Fruit fly (Drosophila melanogaster): ENCODE measurements around the gene mor.

The mor gene

dm6 chr3R:16005943-16006342 is 33.2 kb upstream of the mor start (continued):
- no peak for TF ChIP-seq Ada2b (GFP tag; IDR thresholded peaks at IDR 0.05)
- no peak for TF ChIP-seq Antp (GFP tag; optimal IDR thresholded peaks at IDR 0.05)
- TF ChIP-seq Fer2 (tag; optimal IDR thresholded peaks at IDR 0.05): no peak
- TF ChIP-seq hkb (optimal IDR thresholded peaks at IDR 0.05): no peak
- TF ChIP-seq hkb (GFP tag; IDR thresholded peaks at IDR 0.05): no peak
- TF ChIP-seq CG14050 (GFP tag; IDR thresholded peaks at IDR 0.05): no peak
- TF ChIP-seq CG11093 (GFP tag; IDR thresholded peaks at IDR 0.05): no peak
- TF ChIP-seq CG17359 (tag; optimal IDR thresholded peaks at IDR 0.05): peak; percentile 74
- no peak for TF ChIP-seq CG8478 (optimal IDR thresholded peaks at IDR 0.05)
- TF ChIP-seq YL-1 (GFP tag; optimal IDR thresholded peaks at IDR 0.05): no peak
- peak; percentile 36 for TF ChIP-seq CG4424 (GFP tag; optimal IDR thresholded peaks at IDR 0.05)
- no peak for TF ChIP-seq ssp (GFP tag; IDR thresholded peaks at IDR 0.05)
- TF ChIP-seq trem (tag; optimal IDR thresholded peaks at IDR 0.05): no peak
- TF ChIP-seq ase (GFP tag; IDR thresholded peaks at IDR 0.05): no peak
- no peak for TF ChIP-seq Doc2 (GFP tag; IDR thresholded peaks at IDR 0.05)
- TF ChIP-seq gem (tag; optimal IDR thresholded peaks at IDR 0.05): peak; percentile 60
- TF ChIP-seq CG9932 (GFP tag; IDR thresholded peaks at IDR 0.05): no peak
- no peak for TF ChIP-seq CG7372 (GFP tag; IDR thresholded peaks at IDR 0.05)
- peak; percentile 53 for TF ChIP-seq Vsx1 (GFP tag; optimal IDR thresholded peaks at IDR 0.05)
- peak; percentile 42; the same call in 1 of the 3 replicates for TF ChIP-seq ci (GFP tag; IDR thresholded peaks at IDR 0.05)
- no peak for TF ChIP-seq CG15073 (GFP tag; optimal IDR thresholded peaks at IDR 0.05)
- peak; percentile 10 for TF ChIP-seq Dek (tag; optimal IDR thresholded peaks at IDR 0.05)
- TF ChIP-seq B-H1 (GFP tag; IDR thresholded peaks at IDR 0.05): no peak
- no peak for TF ChIP-seq ab (GFP tag; optimal IDR thresholded peaks at IDR 0.05)
- TF ChIP-seq Taf1 (GFP tag; IDR thresholded peaks at IDR 0.05): no peak
- TF ChIP-seq ato (GFP tag; IDR thresholded peaks at IDR 0.05; ENCODE audit: partially characterized antibody): no peak
- TF ChIP-seq CG31441 (GFP tag; IDR thresholded peaks at IDR 0.05): peak; percentile 38; the same call in 1 of the 2 replicates
- TF ChIP-seq MBD-R2 (GFP tag; IDR thresholded peaks at IDR 0.05): no peak
- peak; percentile 26 for TF ChIP-seq nau (GFP tag; optimal IDR thresholded peaks at IDR 0.05)
- TF ChIP-seq CG2199 (GFP tag; IDR thresholded peaks at IDR 0.05): no peak
- no peak for TF ChIP-seq Dref (GFP tag; IDR thresholded peaks at IDR 0.05)
- TF ChIP-seq GATAe (GFP tag; conservative IDR thresholded peaks at IDR 0.05): no peak; the same call in 1 of the 2 replicates
- no peak for TF ChIP-seq CG6791 (GFP tag; IDR thresholded peaks at IDR 0.05; ENCODE audit: partially characterized antibody)
- peak; percentile 41 for TF ChIP-seq CG14710 (tag; optimal IDR thresholded peaks at IDR 0.05)
- no peak for TF ChIP-seq CG10654 (GFP tag; optimal IDR thresholded peaks at IDR 0.05)
- TF ChIP-seq CG30020 (tag; optimal IDR thresholded peaks at IDR 0.05): no peak
- TF ChIP-seq cad (GFP tag; optimal IDR thresholded peaks at IDR 0.05): no peak
- TF ChIP-seq sens-2 (GFP tag; IDR thresholded peaks at IDR 0.05): no peak
- TF ChIP-seq CG17385 (GFP tag; optimal IDR thresholded peaks at IDR 0.05): peak; percentile 51
- TF ChIP-seq ERR (GFP tag; optimal IDR thresholded peaks at IDR 0.05): no peak
- TF ChIP-seq bab2 (GFP tag; optimal IDR thresholded peaks at IDR 0.05): peak; percentile 55
- peak; percentile 7 for TF ChIP-seq CG10462 (GFP tag; optimal IDR thresholded peaks at IDR 0.05)
- no peak for TF ChIP-seq ftz-f1 (GFP tag; optimal IDR thresholded peaks at IDR 0.05)
- TF ChIP-seq cas (GFP tag; IDR thresholded peaks at IDR 0.05): no peak
- peak; percentile 58 for TF ChIP-seq Fer1 (GFP tag; optimal IDR thresholded peaks at IDR 0.05)
- TF ChIP-seq esg (GFP tag; conservative IDR thresholded peaks at IDR 0.05): no peak
- TF ChIP-seq CG15269 (tag; optimal IDR thresholded peaks at IDR 0.05): peak; percentile 38
- TF ChIP-seq CG9437 (GFP tag; optimal IDR thresholded peaks at IDR 0.05): no peak
- TF ChIP-seq kah (GFP tag; optimal IDR thresholded peaks at IDR 0.05): no peak
- peak; percentile 36 for TF ChIP-seq CG12219 (GFP tag; optimal IDR thresholded peaks at IDR 0.05)
- no peak for TF ChIP-seq CG34422 (GFP tag; IDR thresholded peaks at IDR 0.05)
- peak; percentile 75 for TF ChIP-seq MTF-1 (GFP tag; optimal IDR thresholded peaks at IDR 0.05; ENCODE audit: borderline replicate concordance)
- TF ChIP-seq dimm (GFP tag; IDR thresholded peaks at IDR 0.05): no peak

All from whole organism, embryonic.